Worm (Caenorhabditis elegans): ENCODE data around the gene ZK856.4.

The ZK856.4 gene

DNA sequence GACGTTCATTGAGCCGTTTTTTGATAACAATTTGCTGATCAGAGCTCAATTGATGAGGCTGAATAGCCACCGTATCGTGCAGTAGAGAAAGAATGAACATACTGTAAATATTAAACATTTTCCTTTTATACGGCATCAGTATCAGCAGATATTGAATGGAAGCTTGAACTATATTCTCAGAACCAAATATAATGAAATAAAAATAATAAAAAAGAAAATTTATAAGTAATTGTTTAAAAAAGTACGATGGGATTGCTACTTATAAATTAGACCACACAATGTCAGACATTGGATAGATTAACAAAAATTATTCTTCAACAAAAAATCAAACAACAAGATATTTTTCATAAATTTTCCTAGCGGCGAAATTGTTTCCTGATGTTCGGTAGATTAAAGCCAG, 23.4 kb downstream of the ZK856.4 start, which contains the start of gene rpc-25:
rpc-25 (minus strand) TSS at position 101 of the 400 bp plus-strand sequence.
- TF ChIP-seq W03F9.2 (tag; optimal IDR thresholded peaks at IDR 0.05) (no peak), dao-5 (tag; optimal IDR thresholded peaks at IDR 0.05) (no peak)

- no peak for TF ChIP-seq him-1 (tag; optimal IDR thresholded peaks at IDR 0.05)
- no peak for TF ChIP-seq dao-5 (tag; optimal IDR thresholded peaks at IDR 0.05)
- TF ChIP-seq W03F9.2 (tag; optimal IDR thresholded peaks at IDR 0.05) = no peak
Observed at ce11 chrV:10210244-10210643, 27.2 kb downstream of the ZK856.4 start, which contains the start of gene tftc-3. Gene tftc-3 (minus strand): TSS chrV:10210344.

- no peak for TF ChIP-seq dao-5 (tag; optimal IDR thresholded peaks at IDR 0.05)
- TF ChIP-seq W03F9.2 (tag; optimal IDR thresholded peaks at IDR 0.05) = no peak
- no peak for TF ChIP-seq him-1 (tag; optimal IDR thresholded peaks at IDR 0.05)
Observed at ce11 chrV:10212027-10212426, 28.9 kb downstream of the ZK856.4 start, which contains the start of gene zhit-3. Gene zhit-3 (minus strand): TSS chrV:10212127.

DNA sequence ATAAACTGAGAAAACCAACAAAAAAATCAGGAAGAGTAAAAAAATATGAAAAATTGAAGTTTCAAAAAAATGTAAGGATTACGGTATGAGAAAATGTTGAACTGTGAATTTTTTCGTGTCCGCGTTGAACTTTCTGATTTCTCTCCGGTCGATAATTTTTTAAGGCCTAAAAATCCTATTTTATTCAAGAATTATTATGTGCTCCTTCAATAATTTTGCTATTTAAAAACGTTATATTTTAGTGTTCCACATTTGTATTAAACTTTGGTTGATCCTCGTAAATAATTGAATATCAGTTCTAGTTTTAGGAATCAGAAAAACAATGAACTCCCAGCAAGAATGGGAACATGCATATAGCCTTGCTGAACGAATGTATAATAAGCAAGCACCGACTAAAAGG, 29.5 kb downstream of the ZK856.4 start, which contains the start of gene hpo-40:
hpo-40 (plus strand) TSS at position 301 of the 400 bp plus-strand sequence.
- TF ChIP-seq W03F9.2 (tag; optimal IDR thresholded peaks at IDR 0.05) = no peak
- no peak for TF ChIP-seq dao-5 (tag; optimal IDR thresholded peaks at IDR 0.05)
- TF ChIP-seq him-1 (tag; optimal IDR thresholded peaks at IDR 0.05) = no peak

DNA sequence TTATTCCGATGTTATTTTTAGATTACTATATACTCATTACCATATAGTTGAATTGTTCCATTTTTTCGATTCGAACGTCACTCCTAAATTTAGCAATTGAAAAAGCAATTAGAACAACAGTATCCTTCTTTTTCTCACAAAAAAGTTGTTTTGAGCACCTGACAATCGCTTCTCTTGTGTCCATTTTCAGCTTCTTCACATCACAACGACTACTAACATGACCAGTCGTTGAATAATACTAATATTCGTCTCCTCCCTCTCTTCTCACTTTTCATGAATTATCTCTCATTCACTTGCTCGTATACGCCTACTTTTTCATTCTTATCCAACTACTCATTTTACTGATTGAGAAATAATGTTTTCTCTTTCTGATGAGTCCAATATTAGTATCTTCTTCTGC, 33.6 kb downstream of the ZK856.4 start, which contains the start of gene ZK856.14:
ZK856.14 (plus strand) TSS at position 301 of the 400 bp plus-strand sequence.
- no peak for TF ChIP-seq W03F9.2 (tag; optimal IDR thresholded peaks at IDR 0.05)
- no peak for TF ChIP-seq him-1 (tag; optimal IDR thresholded peaks at IDR 0.05)
- TF ChIP-seq dao-5 (tag; optimal IDR thresholded peaks at IDR 0.05) = no peak

DNA sequence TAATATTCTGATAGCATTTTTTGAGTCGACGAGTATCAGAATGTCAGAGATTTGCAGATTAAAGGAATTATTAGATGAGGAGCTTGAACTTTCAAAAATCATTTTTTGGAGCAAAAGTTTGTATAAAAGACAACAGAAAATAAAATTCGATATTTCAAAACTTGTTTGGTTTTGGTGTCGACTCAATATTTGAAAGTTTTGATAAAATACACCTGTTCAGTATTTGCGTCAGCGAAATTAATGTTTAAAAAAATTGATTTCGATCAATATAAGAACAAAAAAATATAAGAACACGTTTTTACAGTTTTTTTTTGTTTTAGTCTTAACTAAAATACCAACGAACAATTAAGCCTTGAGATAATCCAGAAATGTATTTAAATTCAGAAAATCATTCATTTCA, 37.5 kb downstream of the ZK856.4 start, which contains the start of gene C12D8.13:
C12D8.13 (minus strand) TSS at position 101 of the 400 bp plus-strand sequence.
- TF ChIP-seq him-1 (tag; optimal IDR thresholded peaks at IDR 0.05) = no peak
- TF ChIP-seq dao-5 (tag; optimal IDR thresholded peaks at IDR 0.05) = no peak
- no peak for TF ChIP-seq W03F9.2 (tag; optimal IDR thresholded peaks at IDR 0.05)

ce11 chrV:10221317-10221716, 38.2 kb downstream of the ZK856.4 start, which contains the start of the genes fipr-5 and fipr-9:
Gene fipr-5 (minus strand): TSS chrV:10221417.
Gene fipr-9 (plus strand): TSS chrV:10221662.
- no peak for TF ChIP-seq him-1 (tag; optimal IDR thresholded peaks at IDR 0.05)
- no peak for TF ChIP-seq dao-5 (tag; optimal IDR thresholded peaks at IDR 0.05)
- TF ChIP-seq W03F9.2 (tag; optimal IDR thresholded peaks at IDR 0.05) = no peak

- TF ChIP-seq him-1 (tag; optimal IDR thresholded peaks at IDR 0.05) (no peak), dao-5 (tag; optimal IDR thresholded peaks at IDR 0.05) (no peak), W03F9.2 (tag; optimal IDR thresholded peaks at IDR 0.05) (no peak)
Observed at ce11 chrV:10222007-10222406, 38.9 kb downstream of the ZK856.4 start, which contains the start of gene C12D8.20. Gene C12D8.20 (plus strand): TSS chrV:10222307.

- no peak for TF ChIP-seq dao-5 (tag; optimal IDR thresholded peaks at IDR 0.05)
- TF ChIP-seq him-1 (tag; optimal IDR thresholded peaks at IDR 0.05) = no peak
- TF ChIP-seq W03F9.2 (tag; optimal IDR thresholded peaks at IDR 0.05) = no peak
Observed at ce11 chrV:10224619-10225018, 41.5 kb downstream of the ZK856.4 start.

DNA sequence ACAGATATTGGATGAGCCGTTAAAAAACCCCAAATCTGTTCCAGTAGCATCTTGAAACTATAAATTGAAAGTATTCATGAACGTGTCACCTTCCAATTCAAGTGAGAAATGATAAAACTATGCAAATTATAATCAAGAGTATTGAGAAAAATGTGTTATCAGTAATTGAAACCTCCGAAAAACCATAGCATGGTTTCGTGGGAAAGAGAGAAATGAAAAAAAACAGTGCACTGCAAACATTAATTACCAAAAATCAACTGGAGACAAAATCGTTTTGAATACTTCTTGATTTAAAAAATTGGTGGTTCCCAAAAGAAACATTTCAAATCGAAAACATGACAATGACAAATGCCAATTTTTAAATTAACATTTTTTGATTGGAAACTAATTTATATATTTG, 42.5 kb downstream of the ZK856.4 start, which contains the start of gene daf-36:
daf-36 (minus strand) TSS at position 101 of the 400 bp plus-strand sequence.
- no peak for TF ChIP-seq him-1 (tag; optimal IDR thresholded peaks at IDR 0.05)
- no peak for TF ChIP-seq W03F9.2 (tag; optimal IDR thresholded peaks at IDR 0.05)
- no peak for TF ChIP-seq dao-5 (tag; optimal IDR thresholded peaks at IDR 0.05)

ce11 chrV:10227333-10227732, 44.2 kb downstream of the ZK856.4 start, which contains the start of gene ttr-19:
Gene ttr-19 (minus strand): TSS chrV:10227433.
- TF ChIP-seq W03F9.2 (tag; optimal IDR thresholded peaks at IDR 0.05) = no peak
- TF ChIP-seq him-1 (tag; optimal IDR thresholded peaks at IDR 0.05) = no peak
- no peak for TF ChIP-seq dao-5 (tag; optimal IDR thresholded peaks at IDR 0.05)

- TF ChIP-seq him-1 (tag; optimal IDR thresholded peaks at IDR 0.05) = no peak
- TF ChIP-seq W03F9.2 (tag; optimal IDR thresholded peaks at IDR 0.05) = no peak
- TF ChIP-seq dao-5 (tag; optimal IDR thresholded peaks at IDR 0.05) = no peak
Observed at ce11 chrV:10228360-10228759, 45.3 kb downstream of the ZK856.4 start, which contains the start of gene fipr-4. Gene fipr-4 (minus strand): TSS chrV:10228460.

- no peak for TF ChIP-seq W03F9.2 (tag; optimal IDR thresholded peaks at IDR 0.05)
- no peak for TF ChIP-seq dao-5 (tag; optimal IDR thresholded peaks at IDR 0.05)
- TF ChIP-seq him-1 (tag; optimal IDR thresholded peaks at IDR 0.05) = no peak
Observed at ce11 chrV:10229222-10229879, 46.3 kb downstream of the ZK856.4 start, which contains the start of the genes pyt-1 and fipr-7. Gene pyt-1 (minus strand): TSS chrV:10229322. Gene fipr-7 (plus strand): TSS chrV:10229829.

ce11 chrV:10230932-10231331, 47.8 kb downstream of the ZK856.4 start, which contains the start of gene fipr-6:
Gene fipr-6 (plus strand): TSS chrV:10231232.
- TF ChIP-seq him-1 (tag; optimal IDR thresholded peaks at IDR 0.05) = no peak
